Fruit fly (Drosophila melanogaster): ENCODE results near the gene CG4367.

DNA sequence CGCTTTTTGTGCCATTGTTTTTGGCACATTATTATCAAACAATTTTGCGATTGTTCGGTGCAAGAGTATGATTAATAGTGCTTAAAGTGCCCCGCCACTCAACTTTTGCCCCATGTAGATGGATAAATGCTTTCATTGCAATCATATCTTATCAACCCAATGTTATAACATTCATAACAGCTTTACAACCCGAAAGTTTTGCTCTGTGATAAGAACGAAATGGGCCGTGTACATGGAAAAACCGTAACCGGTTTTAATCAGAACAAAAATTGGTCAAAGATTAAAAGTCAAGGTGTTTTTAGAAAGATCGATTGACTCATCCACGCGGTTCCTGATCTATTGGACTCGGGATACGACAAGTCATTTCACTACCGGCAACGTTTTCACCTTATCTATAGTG lies 11.8 kb upstream of the CG4367 start:
- TF ChIP-seq fd59A (GFP tag; optimal IDR thresholded peaks at IDR 0.05) (no peak), vri (GFP tag; optimal IDR thresholded peaks at IDR 0.05) (peak; percentile 89), CG11294 (GFP tag; IDR thresholded peaks at IDR 0.05) (no peak)

All from whole organism, prepupa.